Worm (Caenorhabditis elegans): ENCODE results near the gene pmk-1.

DNA sequence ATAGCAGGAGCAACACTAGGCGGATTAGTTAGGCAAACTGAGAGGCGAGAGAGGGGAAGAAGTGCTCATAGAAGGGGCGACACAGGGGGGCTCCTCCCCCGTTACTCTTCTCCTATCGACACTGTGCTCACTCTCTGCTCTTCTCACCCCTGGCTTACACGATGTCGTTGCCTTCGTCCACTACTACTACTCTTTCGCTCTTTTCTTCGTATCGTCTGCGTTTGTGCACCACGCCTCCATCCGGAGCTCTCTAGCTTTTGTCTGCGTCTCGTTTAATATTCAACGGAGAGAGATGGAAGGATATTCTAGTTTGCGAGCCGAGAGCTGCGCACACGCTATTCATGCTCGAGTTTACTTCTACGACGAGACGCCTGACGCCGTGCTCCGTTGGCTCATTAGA is 34.7 kb downstream of the pmk-1 start:
- peak; percentile 50 for TF ChIP-seq him-1 (tag; optimal IDR thresholded peaks at IDR 0.05)
- no peak for TF ChIP-seq W03F9.2 (tag; optimal IDR thresholded peaks at IDR 0.05)

Measured in whole organism, L4/young adult.